Fruit fly (Drosophila melanogaster) whole organism, prepupa: ENCODE measurements around the gene moody.

Source experiments
- Blimp-1 ChIP-seq: fragments of 200-800 bp; sonication (Bioruptor generic); optimal IDR thresholded peaks from 3 replicates; lab custom pipeline; 2017; ENCODE audit warnings: missing biosample characterization, missing genetic modification characterization, mild to moderate bottlenecking, moderate library complexity, missing genetic modification reagents
- CG10631 ChIP-seq: fragments of 200-800 bp; sonication (Bioruptor generic); optimal IDR thresholded peaks from 2 replicates; lab custom pipeline; 2016; ENCODE audit warnings: missing biosample characterization, missing genetic modification characterization
- CG11294 ChIP-seq: fragments of 200-800 bp; sonication (Bioruptor generic); IDR thresholded peaks from 2 replicates; pipeline ENCODE4 v1.3.6; 2022; ENCODE audit warnings: missing biosample characterization, missing genetic modification characterization
- CG15336 ChIP-seq: fragments of 200-800 bp; sonication (Bioruptor generic); IDR thresholded peaks from 2 replicates; pipeline ENCODE4 v1.3.6; 2022; ENCODE audit warnings: missing biosample characterization, missing genetic modification characterization
- CG1621 ChIP-seq: fragments of 200-800 bp; sonication (Bioruptor generic); optimal IDR thresholded peaks from 3 replicates; lab custom pipeline; 2018; ENCODE audit warnings: missing biosample characterization, mild to moderate bottlenecking, missing genetic modification characterization
- CG16779 ChIP-seq: fragments of 200-800 bp; sonication (Bioruptor generic); optimal IDR thresholded peaks from 3 replicates; lab custom pipeline; 2017; ENCODE audit warnings: missing biosample characterization, mild to moderate bottlenecking, missing genetic modification characterization
- CG3032 ChIP-seq: fragments of 200-800 bp; optimal IDR thresholded peaks from 2 replicates; lab custom pipeline; 2019; ENCODE audit warnings: missing biosample characterization, mild to moderate bottlenecking, missing genetic modification characterization, moderate library complexity
- CG31627 ChIP-seq: fragments of 200-800 bp; sonication (Bioruptor generic); optimal IDR thresholded peaks from 3 replicates; lab custom pipeline; 2016; ENCODE audit warnings: missing biosample characterization, missing genetic modification characterization
- CG32006 ChIP-seq: fragments of 200-800 bp; sonication (Bioruptor generic); optimal IDR thresholded peaks from 3 replicates; lab custom pipeline; 2017; ENCODE audit warnings: missing biosample characterization, mild to moderate bottlenecking, missing genetic modification characterization
- CG34406 ChIP-seq: fragments of 200-800 bp; sonication (Bioruptor generic); optimal IDR thresholded peaks from 3 replicates; lab custom pipeline; 2016; ENCODE audit warnings: missing biosample characterization, missing genetic modification characterization
- CG3919 ChIP-seq: fragments of 200-800 bp; sonication (Bioruptor generic); optimal IDR thresholded peaks from 3 replicates; lab custom pipeline; 2016; ENCODE audit warnings: missing biosample characterization, missing genetic modification characterization
- CG4318 ChIP-seq: fragments of 200-800 bp; sonication (Bioruptor generic); optimal IDR thresholded peaks from 3 replicates; lab custom pipeline; 2017; ENCODE audit warnings: missing biosample characterization, mild to moderate bottlenecking, missing genetic modification characterization
- CG6163 ChIP-seq: fragments of 200-800 bp; sonication (Bioruptor generic); IDR thresholded peaks from 3 replicates; pipeline ENCODE4 v1.3.6; 2022; ENCODE audit warnings: missing biosample characterization, missing genetic modification characterization
- CG6276 ChIP-seq: fragments of 200-800 bp; sonication (Bioruptor generic); optimal IDR thresholded peaks from 2 replicates; lab custom pipeline; 2017; ENCODE audit warnings: missing biosample characterization, mild to moderate bottlenecking, missing genetic modification characterization
- CG6808 ChIP-seq: fragments of 200-800 bp; sonication (Bioruptor generic); optimal IDR thresholded peaks from 3 replicates; lab custom pipeline; 2017; ENCODE audit warnings: missing biosample characterization, missing genetic modification characterization, mild to moderate bottlenecking, moderate library complexity, missing genetic modification reagents
- CG6854 ChIP-seq: fragments of 200-800 bp; sonication (Bioruptor generic); optimal IDR thresholded peaks from 2 replicates; lab custom pipeline; 2017; ENCODE audit warnings: missing biosample characterization, mild to moderate bottlenecking, missing genetic modification characterization
- CG7368 ChIP-seq: fragments of 200-800 bp; sonication (Bioruptor generic); optimal IDR thresholded peaks from 3 replicates; lab custom pipeline; 2016; ENCODE audit warnings: missing biosample characterization, missing genetic modification characterization
- CG8319 ChIP-seq: fragments of 200-800 bp; sonication (Bioruptor generic); optimal IDR thresholded peaks from 3 replicates; lab custom pipeline; 2016; ENCODE audit warnings: missing biosample characterization, missing genetic modification characterization
- CG9139 ChIP-seq: fragments of 200-800 bp; sonication (Bioruptor generic); optimal IDR thresholded peaks from 3 replicates; lab custom pipeline; 2017; ENCODE audit warnings: missing biosample characterization, mild to moderate bottlenecking, missing genetic modification characterization
- Eip75B ChIP-seq: fragments of 200-800 bp; sonication (Bioruptor generic); optimal IDR thresholded peaks from 3 replicates; lab custom pipeline; 2016; ENCODE audit warnings: missing biosample characterization, missing genetic modification characterization
- Eip78C ChIP-seq: fragments of 200-800 bp; sonication (Bioruptor generic); peaks from one replicate; lab custom pipeline; 2016; ENCODE audit warnings: missing biosample characterization, missing genetic modification characterization
- Eip93F ChIP-seq: fragments of 200-800 bp; sonication (Bioruptor generic); optimal IDR thresholded peaks from 2 replicates; lab custom pipeline; 2016; ENCODE audit warnings: missing biosample characterization, mild to moderate bottlenecking, missing genetic modification characterization
- Ets21C ChIP-seq: fragments of 200-800 bp; sonication (Bioruptor generic); optimal IDR thresholded peaks from 3 replicates; lab custom pipeline; 2016; ENCODE audit warnings: missing biosample characterization, missing genetic modification characterization
- Gug ChIP-seq: fragments of 200-800 bp; sonication (Bioruptor generic); IDR thresholded peaks from 2 replicates; pipeline ENCODE4 v1.3.6; 2022; ENCODE audit warnings: missing biosample characterization, missing genetic modification characterization
- Hr38 ChIP-seq: sonication (Bioruptor generic); optimal IDR thresholded peaks from 2 replicates; lab custom pipeline; 2016; ENCODE audit warnings: missing biosample characterization, missing genetic modification characterization
- Hr39 ChIP-seq: fragments of 200-800 bp; sonication (Bioruptor generic); optimal IDR thresholded peaks from 2 replicates; lab custom pipeline; 2016; ENCODE audit warnings: missing biosample characterization, missing genetic modification characterization
- Hr4 ChIP-seq: fragments of 200-800 bp; sonication (Bioruptor generic); optimal IDR thresholded peaks from 3 replicates; lab custom pipeline; 2016; ENCODE audit warnings: missing biosample characterization, missing genetic modification characterization
- Lpt ChIP-seq: fragments of 200-800 bp; sonication (Bioruptor generic); optimal IDR thresholded peaks from 3 replicates; lab custom pipeline; 2016; ENCODE audit warnings: missing biosample characterization, missing genetic modification characterization
- Sox102F ChIP-seq: fragments of 200-800 bp; sonication (Bioruptor generic); optimal IDR thresholded peaks from 2 replicates; lab custom pipeline; 2016; ENCODE audit warnings: missing biosample characterization, mild to moderate bottlenecking, missing genetic modification characterization
- Sox14 ChIP-seq: fragments of 200-800 bp; sonication (Bioruptor generic); optimal IDR thresholded peaks from 3 replicates; lab custom pipeline; 2016; ENCODE audit warnings: missing biosample characterization, missing genetic modification characterization
- Sox15 ChIP-seq: fragments of 200-800 bp; sonication (Bioruptor generic); optimal IDR thresholded peaks from 3 replicates; lab custom pipeline; 2016; ENCODE audit warnings: missing biosample characterization, missing genetic modification characterization
- dsx ChIP-seq: fragments of 200-800 bp; optimal IDR thresholded peaks from 3 replicates; lab custom pipeline; 2019; ENCODE audit warnings: missing biosample characterization, mild to moderate bottlenecking, missing genetic modification characterization, moderate library complexity; ENCODE audit not compliant: poor library complexity, severe bottlenecking
- eg ChIP-seq: fragments of 200-800 bp; sonication (Bioruptor generic); IDR thresholded peaks from 3 replicates; pipeline ENCODE4 v1.3.6; 2022; ENCODE audit warnings: missing biosample characterization, missing genetic modification characterization
- esn ChIP-seq: fragments of 200-800 bp; sonication (Bioruptor generic); optimal IDR thresholded peaks from 2 replicates; lab custom pipeline; 2016; ENCODE audit warnings: missing biosample characterization, mild to moderate bottlenecking, missing genetic modification characterization, moderate library complexity
- fd59A ChIP-seq: fragments of 200-800 bp; sonication (Bioruptor generic); optimal IDR thresholded peaks from 2 replicates; lab custom pipeline; 2017; ENCODE audit warnings: missing biosample characterization, mild to moderate bottlenecking, missing genetic modification characterization, missing genetic modification reagents
- fd85E ChIP-seq: fragments of 200-800 bp; sonication (Bioruptor generic); optimal IDR thresholded peaks from 3 replicates; lab custom pipeline; 2016; ENCODE audit warnings: missing biosample characterization, missing genetic modification characterization
- fkh ChIP-seq: fragments of 200-800 bp; sonication (Bioruptor generic); optimal IDR thresholded peaks from 3 replicates; lab custom pipeline; 2017; ENCODE audit warnings: missing biosample characterization, mild to moderate bottlenecking, missing genetic modification characterization, moderate library complexity
- lz ChIP-seq: fragments of 200-800 bp; sonication (Bioruptor generic); optimal IDR thresholded peaks from 3 replicates; lab custom pipeline; 2016; ENCODE audit warnings: missing biosample characterization, missing genetic modification characterization
- pdm3 ChIP-seq: fragments of 200-800 bp; sonication (Bioruptor generic); optimal IDR thresholded peaks from 3 replicates; lab custom pipeline; 2016; ENCODE audit warnings: missing biosample characterization, missing genetic modification characterization
- spab ChIP-seq: fragments of 200-800 bp; sonication (Bioruptor generic); optimal IDR thresholded peaks from 2 replicates; lab custom pipeline; 2017; ENCODE audit warnings: missing biosample characterization, mild to moderate bottlenecking, missing genetic modification characterization, missing genetic modification reagents
- ss ChIP-seq, 2 experiments: fragments of 200-800 bp; sonication (Bioruptor generic); optimal IDR thresholded peaks; 2 replicates in 1 of 2; 3 replicates in 1 of 2; lab custom pipeline; 2017 to 2018; ENCODE audit warnings: mild to moderate bottlenecking in 2 of 2, missing biosample characterization in 2 of 2, missing genetic modification characterization in 2 of 2, moderate library complexity in 1 of 2
- svp ChIP-seq: fragments of 200-800 bp; sonication (Bioruptor generic); peaks from one replicate; lab custom pipeline; 2016; ENCODE audit warnings: missing biosample characterization, missing genetic modification characterization
- topi ChIP-seq: fragments of 200-800 bp; sonication (Bioruptor generic); optimal IDR thresholded peaks from 3 replicates; lab custom pipeline; 2016; ENCODE audit warnings: missing biosample characterization, missing genetic modification characterization
- vri ChIP-seq: fragments of 200-800 bp; sonication (Bioruptor generic); optimal IDR thresholded peaks from 3 replicates; lab custom pipeline; 2016; ENCODE audit warnings: missing biosample characterization, mild to moderate bottlenecking, missing genetic modification characterization

Gene moody

dm6 chrX:2011288-2012120 lies 38.4 kb downstream of the moody start (continued):
- TF ChIP-seq CG32006 (GFP tag; lab: Kevin White, UChicago): peak; percentile 79
- TF ChIP-seq dsx (GFP tag; lab: Kevin White, UChicago): peak; percentile 19
- peak; percentile 10 for TF ChIP-seq Lpt (GFP tag; lab: Kevin White, UChicago)
- peak; percentile 42 for TF ChIP-seq lz (GFP tag; lab: Kevin White, UChicago)
- TF ChIP-seq fd59A (GFP tag; lab: Kevin White, UChicago): no peak
- no peak for TF ChIP-seq Eip93F
- TF ChIP-seq Sox102F (GFP tag; lab: Kevin White, UChicago): peak; percentile 59
- TF ChIP-seq Eip78C: peak; percentile 84
- TF ChIP-seq CG10631 (GFP tag; lab: Kevin White, UChicago): peak; percentile 60
- TF ChIP-seq vri (GFP tag; lab: Kevin White, UChicago): peak; percentile 5
- peak; percentile 43 for TF ChIP-seq Hr39 (GFP tag; lab: Kevin White, UChicago)
- TF ChIP-seq eg: peak; percentile 73; the same call in 2 of the 3 replicates
- TF ChIP-seq CG8319 (GFP tag; lab: Kevin White, UChicago): no peak
- TF ChIP-seq CG6808: peak; percentile 16
- TF ChIP-seq CG31627 (GFP tag; lab: Kevin White, UChicago): peak; percentile 23
- no peak for TF ChIP-seq CG11294 (GFP tag; lab: Robert Waterston, UW)
- TF ChIP-seq CG34406 (GFP tag; lab: Kevin White, UChicago): peak; percentile 60
- TF ChIP-seq CG3032: peak; percentile 15
- TF ChIP-seq svp (GFP tag; lab: Kevin White, UChicago): peak; percentile 72
- peak; percentile 68 for TF ChIP-seq esn (GFP tag; lab: Kevin White, UChicago)
- peak; percentile 1 for TF ChIP-seq CG7368 (GFP tag; lab: Kevin White, UChicago)
- peak; percentile 54 for TF ChIP-seq CG3919 (GFP tag; lab: Kevin White, UChicago)
- peak; percentile 79 for TF ChIP-seq Hr4 (GFP tag; lab: Kevin White, UChicago)
- peak; percentile 46 for TF ChIP-seq spab (GFP tag; lab: Kevin White, UChicago)
- TF ChIP-seq Ets21C (GFP tag; lab: Kevin White, UChicago): peak; percentile 2
- TF ChIP-seq fd85E: no peak
- TF ChIP-seq Sox15 (GFP tag; lab: Kevin White, UChicago): peak; percentile 31
- no peak for TF ChIP-seq CG1621
- TF ChIP-seq CG6854 (GFP tag; lab: Kevin White, UChicago): no peak
- TF ChIP-seq topi (GFP tag; lab: Kevin White, UChicago): peak; percentile 37
- TF ChIP-seq Sox14 (GFP tag; lab: Kevin White, UChicago): peak; percentile 27
- peak; percentile 54 for TF ChIP-seq CG6276 (GFP tag; lab: Kevin White, UChicago)
- TF ChIP-seq CG4318 (GFP tag; lab: Kevin White, UChicago): no peak
- peak; percentile 80 for TF ChIP-seq CG6163 (GFP tag; lab: Robert Waterston, UW)
- peak; percentile 39; the same call in 1 of the 2 replicates for TF ChIP-seq Gug
- TF ChIP-seq Hr38: no peak
- TF ChIP-seq, all 60 proteins: peak for 44

- peak; percentile 70 for TF ChIP-seq CG9139 (GFP tag; lab: Kevin White, UChicago)
- peak; percentile 83 for TF ChIP-seq Eip78C
- TF ChIP-seq eg: no peak
- TF ChIP-seq CG6163 (GFP tag; lab: Robert Waterston, UW): peak; percentile 71; the same call in 2 of the 3 replicates
- TF ChIP-seq CG6808: peak; percentile 61
- TF ChIP-seq CG15336 (GFP tag; lab: Robert Waterston, UW): no peak
- TF ChIP-seq fkh: peak; percentile 26
- TF ChIP-seq dsx (GFP tag; lab: Kevin White, UChicago): no peak
- no peak for TF ChIP-seq Eip75B (GFP tag; lab: Kevin White, UChicago)
- peak; percentile 7 for TF ChIP-seq Blimp-1 (GFP tag; lab: Kevin White, UChicago)
- TF ChIP-seq CG6854 (GFP tag; lab: Kevin White, UChicago): peak; percentile 79
- TF ChIP-seq CG1621: peak; percentile 52
- TF ChIP-seq CG16779 (tag; lab: Kevin White, UChicago): no peak
- peak; percentile 68 to 71 for TF ChIP-seq ss (GFP tag; optimal IDR thresholded peaks at IDR 0.05; lab: Kevin White, UChicago)
- no peak for TF ChIP-seq pdm3 (GFP tag; lab: Kevin White, UChicago)
These were observed 39.7 kb downstream of the moody start, which contains the start of gene east for dm6 chrX:2010010-2010873. Gene east, plus strand, starts transcription at chrX:2010860.
